Fruit fly (Drosophila melanogaster) whole organism: ENCODE results near the gene CG17778.

Source experiments
- Dll ChIP-seq: fragments of >200 bp; optimal IDR thresholded peaks from 2 replicates; lab custom pipeline; 2017
- EcR ChIP-seq, 2 experiments: fragments of >200 bp; optimal IDR thresholded peaks; 2 replicates each; lab custom pipeline; 2017; ENCODE audit warnings: missing biosample characterization in 2 of 2, missing genetic modification characterization in 2 of 2, missing genetic modification reagents in 2 of 2
- usp ChIP-seq: fragments of >200 bp; optimal IDR thresholded peaks from 2 replicates; lab custom pipeline; 2017; ENCODE audit warnings: missing biosample characterization, missing genetic modification characterization, mixed read lengths

- TF ChIP-seq usp (GFP tag; lab: Kevin White, UChicago) (no peak), Dll (lab: Kevin White, UChicago) (no peak), EcR (GFP tag; optimal IDR thresholded peaks at IDR 0.05; lab: Kevin White, UChicago) (no peak)
Measured at dm6 chrX:526479-527071, 32.2 kb downstream of the CG17778 start.
